Worm (Caenorhabditis elegans) whole organism, L4 larva: Measurements from ENCODE around the gene fbxl-4.

ENCODE experiments used
- D1046.2 ChIP-seq: fragments of 200-800 bp; sonication (Bioruptor generic); IDR thresholded peaks from 2 replicates; pipeline ENCODE4 v1.3.6; 2022; ENCODE audit warnings: missing genetic modification characterization, missing compliant biosample characterization
- F44E2.7 ChIP-seq: fragments of 200-800 bp; sonication (Bioruptor generic); IDR thresholded peaks from 2 replicates; pipeline ENCODE4 v2.1.2; 2022; ENCODE audit warnings: missing genetic modification characterization, missing compliant biosample characterization
- T20F7.1 ChIP-seq: fragments of 200-800 bp; sonication (Bioruptor generic); optimal IDR thresholded peaks from 2 replicates; lab custom pipeline; 2018; ENCODE audit warnings: mild to moderate bottlenecking, missing genetic modification characterization, missing compliant biosample characterization
- T26A8.4 ChIP-seq: fragments of 200-800 bp; sonication (Bioruptor generic); IDR thresholded peaks from 2 replicates; pipeline ENCODE4 v1.3.6; 2022; ENCODE audit warnings: missing genetic modification characterization, missing compliant biosample characterization
- Y105C5A.15 ChIP-seq: fragments of 200-800 bp; sonication (Bioruptor generic); IDR thresholded peaks from 2 replicates; pipeline ENCODE4 v1.3.6; 2022; ENCODE audit warnings: missing genetic modification characterization, missing compliant biosample characterization
- Y48G9A.11 ChIP-seq: fragments of 200-800 bp; sonication (Bioruptor generic); IDR thresholded peaks from 2 replicates; pipeline ENCODE4 v1.3.6; 2022; ENCODE audit warnings: missing genetic modification reagents, missing genetic modification characterization, missing compliant biosample characterization
- ZK337.2 ChIP-seq: fragments of 200-800 bp; sonication (Bioruptor generic); IDR thresholded peaks from 2 replicates; pipeline ENCODE4 v1.3.6; 2022; ENCODE audit warnings: missing genetic modification reagents, missing genetic modification characterization, missing compliant biosample characterization
- ceh-20 ChIP-seq: fragments of 200-800 bp; sonication (Bioruptor generic); IDR thresholded peaks from 2 replicates; pipeline ENCODE4 v1.3.6; 2022; ENCODE audit warnings: missing genetic modification reagents, missing genetic modification characterization, missing compliant biosample characterization
- daf-16 ChIP-seq, 3 experiments: sonication (generic microtip); optimal IDR thresholded peaks; 2 replicates each; lab custom pipeline; 2016 to 2017; ENCODE audit warnings: missing genetic modification characterization in 3 of 3, missing genetic modification reagents in 3 of 3, mild to moderate bottlenecking in 2 of 3, missing compliant biosample characterization in 2 of 3, missing biosample characterization in 1 of 3, moderate library complexity in 1 of 3
- dmd-6 ChIP-seq: fragments of 200-800 bp; sonication (Bioruptor generic); IDR thresholded peaks from 2 replicates; pipeline ENCODE4 v1.3.6; 2022; ENCODE audit warnings: missing genetic modification reagents, missing genetic modification characterization, missing compliant biosample characterization
- dve-1 ChIP-seq: sonication (generic microtip); optimal IDR thresholded peaks from 2 replicates; lab custom pipeline; 2017; ENCODE audit warnings: antibody characterized with exemption, mild to moderate bottlenecking, missing genetic modification characterization, missing compliant biosample characterization; ENCODE audit not compliant: insufficient read depth
- egl-27 ChIP-seq: sonication (generic microtip); optimal IDR thresholded peaks from 3 replicates; lab custom pipeline; 2017; ENCODE audit warnings: missing biosample characterization, missing genetic modification reagents, missing genetic modification characterization
- hlh-11 ChIP-seq: fragments of 200-800 bp; sonication (Bioruptor generic); optimal IDR thresholded peaks from 2 replicates; lab custom pipeline; 2018; ENCODE audit warnings: mild to moderate bottlenecking, missing genetic modification characterization, missing compliant biosample characterization
- hlh-30 ChIP-seq: sonication (generic microtip); optimal IDR thresholded peaks from 2 replicates; lab custom pipeline; 2017; ENCODE audit warnings: antibody characterized with exemption, mild to moderate bottlenecking, missing genetic modification characterization, missing compliant biosample characterization; ENCODE audit not compliant: insufficient read depth
- lin-1 ChIP-seq: fragments of 200-800 bp; sonication (Bioruptor generic); IDR thresholded peaks from 2 replicates; pipeline ENCODE4 v1.3.6; 2022; ENCODE audit warnings: missing genetic modification reagents, missing genetic modification characterization, missing compliant biosample characterization
- lin-15B ChIP-seq: fragments of 150-350 bp; sonication (generic microtip); optimal IDR thresholded peaks from 3 replicates; lab custom pipeline; 2014; ENCODE audit warnings: missing biosample characterization, missing genetic modification characterization
- lin-29 ChIP-seq: fragments of 200-800 bp; sonication (Bioruptor generic); IDR thresholded peaks from 2 replicates; pipeline ENCODE4 v1.3.6; 2022; ENCODE audit warnings: missing genetic modification reagents, missing genetic modification characterization, missing compliant biosample characterization
- lin-38 ChIP-seq: fragments of 200-800 bp; sonication (Bioruptor generic); IDR thresholded peaks from 2 replicates; pipeline ENCODE4 v1.3.6; 2022; ENCODE audit warnings: missing genetic modification reagents, missing genetic modification characterization, missing compliant biosample characterization
- mdl-1 ChIP-seq, 2 experiments: fragments of 150-350 bp in 1 of 2; sonication (generic microtip) in 1 of 2; optimal IDR thresholded peaks; 2 replicates each; lab custom pipeline; 2014 to 2017; ENCODE audit warnings: missing biosample characterization in 2 of 2, missing genetic modification characterization in 2 of 2
- mdt-29 ChIP-seq: fragments of 200-800 bp; sonication (Bioruptor generic); IDR thresholded peaks from 2 replicates; pipeline ENCODE4 v1.3.6; 2022; ENCODE audit warnings: missing genetic modification reagents, missing genetic modification characterization, missing compliant biosample characterization
- mxl-2 ChIP-seq: fragments of 200-800 bp; sonication (Bioruptor generic); conservative IDR thresholded peaks from 2 replicates; pipeline ENCODE4 v1.3.6; 2022; ENCODE audit warnings: missing genetic modification reagents, missing genetic modification characterization, missing compliant biosample characterization
- nhr-102 ChIP-seq: sonication (generic microtip); optimal IDR thresholded peaks from 2 replicates; lab custom pipeline; 2016; ENCODE audit warnings: mild to moderate bottlenecking, missing genetic modification characterization, moderate library complexity, missing compliant biosample characterization
- nhr-28 ChIP-seq: fragments of 150-350 bp; optimal IDR thresholded peaks from 2 replicates; lab custom pipeline; 2014; ENCODE audit warnings: missing biosample characterization, missing genetic modification characterization
- nhr-42 ChIP-seq: fragments of 200-800 bp; sonication (Bioruptor generic); IDR thresholded peaks from 2 replicates; pipeline ENCODE4 v1.3.6; 2022; ENCODE audit warnings: missing genetic modification characterization, missing compliant biosample characterization
- nhr-77 ChIP-seq: fragments of 150-350 bp; optimal IDR thresholded peaks from 2 replicates; lab custom pipeline; 2014; ENCODE audit warnings: missing biosample characterization, missing genetic modification characterization
- pqm-1 ChIP-seq: sonication (generic microtip); optimal IDR thresholded peaks from 2 replicates; lab custom pipeline; 2017; ENCODE audit warnings: missing biosample characterization, missing genetic modification characterization
- saeg-2 ChIP-seq: fragments of 200-800 bp; sonication (Bioruptor generic); IDR thresholded peaks from 2 replicates; pipeline ENCODE4 v1.3.6; 2022; ENCODE audit warnings: missing genetic modification reagents, missing genetic modification characterization, missing compliant biosample characterization
- set-16 ChIP-seq: fragments of 200-800 bp; sonication (Bioruptor generic); IDR thresholded peaks from 2 replicates; pipeline ENCODE4 v1.3.6; 2022; ENCODE audit warnings: missing genetic modification reagents, missing genetic modification characterization, missing compliant biosample characterization
- snpc-4 ChIP-seq: fragments of 150-350 bp; optimal IDR thresholded peaks from 2 replicates; lab custom pipeline; 2014; ENCODE audit warnings: missing biosample characterization, missing genetic modification characterization
- tag-97 ChIP-seq: fragments of 200-800 bp; sonication (Bioruptor generic); IDR thresholded peaks from 2 replicates; pipeline ENCODE4 v1.3.6; 2022; ENCODE audit warnings: missing genetic modification characterization, missing compliant biosample characterization
- tra-1 ChIP-seq: fragments of 200-800 bp; sonication (Bioruptor generic); IDR thresholded peaks from 2 replicates; pipeline ENCODE4 v1.3.6; 2022; ENCODE audit warnings: missing genetic modification reagents, missing genetic modification characterization, missing compliant biosample characterization
- unc-39 ChIP-seq: sonication (generic microtip); optimal IDR thresholded peaks from 2 replicates; lab custom pipeline; 2017; ENCODE audit warnings: missing biosample characterization, missing genetic modification characterization
- vab-7 ChIP-seq: fragments of 200-800 bp; sonication (Bioruptor generic); IDR thresholded peaks from 2 replicates; pipeline ENCODE4 v1.3.6; 2022; ENCODE audit warnings: missing genetic modification reagents, missing genetic modification characterization, missing compliant biosample characterization
- zfp-3 ChIP-seq: fragments of 200-800 bp; sonication (Bioruptor generic); conservative IDR thresholded peaks from 2 replicates; pipeline ENCODE4 v1.3.6; 2022; ENCODE audit warnings: missing genetic modification reagents, missing genetic modification characterization, missing compliant biosample characterization
- zip-11 ChIP-seq: fragments of 200-800 bp; sonication (Bioruptor generic); IDR thresholded peaks from 2 replicates; pipeline ENCODE4 v1.3.6; 2022; ENCODE audit warnings: missing genetic modification characterization, missing compliant biosample characterization
- ztf-11 ChIP-seq: fragments of 150-350 bp; optimal IDR thresholded peaks from 2 replicates; lab custom pipeline; 2014; ENCODE audit warnings: missing biosample characterization, missing genetic modification characterization

The fbxl-4 gene

ce11 chrX:6606991-6607390 lies 18.4 kb downstream of the fbxl-4 start, which contains the start of gene cpr-6 (continued):
- 0 out of 2 replicates have a peak, but pooled peaks have one; percentile 23 for TF ChIP-seq nhr-42 (GFP tag; lab: Robert Waterston, UW)
- no peak for TF ChIP-seq ztf-11 (tag; lab: Kevin White, UChicago)
- TF ChIP-seq T26A8.4: no peak
- no peak for TF ChIP-seq set-16
- no peak for TF ChIP-seq vab-7
- no peak for TF ChIP-seq lin-15B (tag; lab: Kevin White, UChicago)
- no peak for TF ChIP-seq snpc-4 (tag; lab: Kevin White, UChicago)
- peak; percentile 51 for TF ChIP-seq nhr-77 (tag; lab: Kevin White, UChicago)
- no peak for TF ChIP-seq Y105C5A.15 (GFP tag; lab: Robert Waterston, UW)
- TF ChIP-seq Y48G9A.11 (GFP tag; lab: Robert Waterston, UW): no peak
- TF ChIP-seq zip-11 (GFP tag; lab: Robert Waterston, UW): no peak
- TF ChIP-seq mdl-1 (tag; optimal IDR thresholded peaks at IDR 0.05; lab: Kevin White, UChicago): peak in 1 of 2 experiments; percentile 23
- TF ChIP-seq unc-39 (tag; lab: Kevin White, UChicago): no peak
- no peak for TF ChIP-seq egl-27 (tag; lab: Kevin White, UChicago)
- peak; percentile 53 for TF ChIP-seq nhr-102 (tag; lab: Kevin White, UChicago)
- TF ChIP-seq F44E2.7 (GFP tag; lab: Robert Waterston, UW): no peak
- no peak for TF ChIP-seq mxl-2
- no peak for TF ChIP-seq ceh-20
- TF ChIP-seq ZK337.2 (GFP tag; lab: Robert Waterston, UW): no peak

DNA sequence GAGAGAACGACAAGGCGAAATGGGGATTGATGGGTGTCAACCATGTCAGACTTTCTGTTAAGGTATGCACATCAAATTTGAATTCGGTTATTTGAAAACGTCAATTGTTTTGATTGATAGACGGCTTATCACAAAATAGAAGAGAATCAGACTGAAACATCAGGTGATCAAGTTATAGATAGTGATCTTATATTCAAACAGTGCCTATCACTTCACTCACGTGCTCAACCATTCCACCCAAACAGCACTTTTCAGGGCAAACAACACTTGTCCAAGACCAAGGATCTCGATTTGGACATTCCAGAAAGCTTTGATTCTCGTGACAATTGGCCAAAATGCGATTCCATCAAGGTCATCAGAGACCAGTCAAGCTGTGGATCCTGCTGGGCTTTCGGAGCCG lies 19.0 kb downstream of the fbxl-4 start:
- TF ChIP-seq dve-1 (tag; lab: Kevin White, UChicago) (peak; percentile 75), egl-27 (tag; lab: Kevin White, UChicago) (no peak), pqm-1 (tag; lab: Kevin White, UChicago) (peak; percentile 24), daf-16 (GFP tag; optimal IDR thresholded peaks at IDR 0.05; lab: Kevin White, UChicago) (no peak), daf-16 (tag; optimal IDR thresholded peaks at IDR 0.05; lab: Kevin White, UChicago) (peak; percentile 44), nhr-77 (tag; lab: Kevin White, UChicago) (peak; percentile 32), lin-1 (GFP tag; lab: Robert Waterston, UW) (peak; percentile 46; the same call in 1 of the 2 replicates), saeg-2 (peak; percentile 47; the same call in 1 of the 2 replicates), zfp-3 (GFP tag; lab: Robert Waterston, UW) (0 out of 2 replicates have a peak, but pooled peaks have one; percentile 8), mdt-29 (GFP tag; lab: Robert Waterston, UW) (peak; percentile 78), nhr-28 (tag; lab: Kevin White, UChicago) (no peak), Y48G9A.11 (GFP tag; lab: Robert Waterston, UW) (no peak), hlh-30 (tag; lab: Kevin White, UChicago) (peak; percentile 46), ceh-20 (no peak), nhr-102 (tag; lab: Kevin White, UChicago) (no peak), D1046.2 (GFP tag; lab: Robert Waterston, UW) (0 out of 2 replicates have a peak, but pooled peaks have one; percentile 62), mdl-1 (tag; optimal IDR thresholded peaks at IDR 0.05; lab: Kevin White, UChicago) (peak in 1 of 2 experiments; percentile 10), tra-1 (GFP tag; lab: Robert Waterston, UW) (peak; percentile 50; the same call in 1 of the 2 replicates), hlh-11 (peak; percentile 56), tag-97 (no peak), lin-29 (GFP tag; lab: Robert Waterston, UW) (no peak), dmd-6 (GFP tag; lab: Robert Waterston, UW) (peak; percentile 73)

- peak; percentile 42 for TF ChIP-seq nhr-102 (tag; lab: Kevin White, UChicago)
- 0 out of 2 replicates have a peak, but pooled peaks have one; percentile 16 for TF ChIP-seq nhr-42 (GFP tag; lab: Robert Waterston, UW)
- TF ChIP-seq lin-38 (GFP tag; lab: Robert Waterston, UW): peak; percentile 26
- TF ChIP-seq T20F7.1 (GFP tag; lab: Kevin White, UChicago): peak; percentile 34
- TF ChIP-seq hlh-11: peak; percentile 6
- no peak for TF ChIP-seq pqm-1 (tag; lab: Kevin White, UChicago)
- TF ChIP-seq, all 104 proteins: peak for 5
These were observed 20.7 kb downstream of the fbxl-4 start for ce11 chrX:6609251-6609650.
